Worm (Caenorhabditis elegans) whole organism, midembryonic: ENCODE data around the gene srf-3.

Experiments used
- T22C8.4 ChIP-seq: fragments of 200-800 bp; sonication (Bioruptor generic); IDR thresholded peaks from 2 replicates; pipeline ENCODE4 v1.3.6; 2022; ENCODE audit warnings: missing genetic modification characterization, missing compliant biosample characterization
- cog-1 ChIP-seq: sonication (generic microtip); optimal IDR thresholded peaks from 2 replicates; lab custom pipeline; 2016; ENCODE audit warnings: missing genetic modification characterization, missing compliant biosample characterization
- flt-1 ChIP-seq: fragments of 200-800 bp; sonication (Bioruptor generic); IDR thresholded peaks from 2 replicates; pipeline ENCODE4 v1.3.6; 2022; ENCODE audit warnings: missing genetic modification characterization, missing compliant biosample characterization
- klf-2 ChIP-seq: fragments of 200-800 bp; sonication (Bioruptor generic); conservative IDR thresholded peaks from 2 replicates; pipeline ENCODE4 v1.3.6; 2022; ENCODE audit warnings: missing genetic modification reagents, missing genetic modification characterization, missing compliant biosample characterization
- med-1 ChIP-seq: sonication (generic microtip); optimal IDR thresholded peaks from 2 replicates; lab custom pipeline; 2017; ENCODE audit warnings: missing genetic modification characterization, mild to moderate bottlenecking, missing compliant biosample characterization, antibody characterized with exemption, missing genetic modification reagents; ENCODE audit not compliant: insufficient read depth
- ref-1 ChIP-seq: fragments of 200-800 bp; sonication (Bioruptor generic); conservative IDR thresholded peaks from 2 replicates; pipeline ENCODE4 v1.3.6; 2022; ENCODE audit warnings: missing genetic modification reagents, missing genetic modification characterization, missing compliant biosample characterization
- tab-1 ChIP-seq: fragments of 200-800 bp; sonication (Bioruptor generic); IDR thresholded peaks from 2 replicates; pipeline ENCODE4 v1.3.6; 2022; ENCODE audit warnings: missing genetic modification characterization, missing compliant biosample characterization
- ztf-23 ChIP-seq: fragments of 200-800 bp; sonication (Bioruptor generic); IDR thresholded peaks from 2 replicates; pipeline ENCODE4 v1.3.6; 2022; ENCODE audit warnings: missing genetic modification reagents, missing genetic modification characterization, missing compliant biosample characterization
- ztf-29 ChIP-seq: fragments of 200-800 bp; sonication (Bioruptor generic); IDR thresholded peaks from 2 replicates; pipeline ENCODE4 v1.3.6; 2022; ENCODE audit warnings: missing genetic modification reagents, missing genetic modification characterization, missing compliant biosample characterization

- TF ChIP-seq klf-2 (GFP tag; lab: Robert Waterston, UW) (no peak), tab-1 (GFP tag; lab: Robert Waterston, UW) (no peak), ref-1 (GFP tag; lab: Robert Waterston, UW) (no peak), med-1 (no peak), ztf-29 (GFP tag; lab: Robert Waterston, UW) (no peak), flt-1 (no peak), cog-1 (tag; lab: Kevin White, UChicago) (no peak), T22C8.4 (GFP tag; lab: Robert Waterston, UW) (no peak), ztf-23 (GFP tag; lab: Robert Waterston, UW) (no peak)
These were observed 10.5 kb downstream of the srf-3 start, which contains the start of gene gcy-18 for ce11 chrIV:12859797-12860196.
